Fruit fly (Drosophila melanogaster) whole organism, adult: ENCODE measurements around the gene Cyp313a2.
A peak's percentile ranks its signal among the peaks of the same experiment; 100 is the strongest.

Experiments used
- CG11617 ChIP-seq: fragments of 200-800 bp; sonication (Bioruptor generic); optimal IDR thresholded peaks from 2 replicates; lab custom pipeline; 2017; ENCODE audit warnings: mild to moderate bottlenecking, missing biosample characterization, missing genetic modification reagents, missing genetic modification characterization
- CG12768 ChIP-seq: fragments of 200-800 bp; sonication (Bioruptor generic); optimal IDR thresholded peaks from 2 replicates; lab custom pipeline; 2017; ENCODE audit warnings: missing biosample characterization, missing genetic modification characterization, mild to moderate bottlenecking, moderate library complexity, missing genetic modification reagents
- CG14711 ChIP-seq: fragments of 200-800 bp; sonication (Bioruptor generic); optimal IDR thresholded peaks from 2 replicates; lab custom pipeline; 2018; ENCODE audit warnings: missing biosample characterization, mild to moderate bottlenecking, missing genetic modification characterization, moderate library complexity
- CG1620 ChIP-seq: fragments of 200-800 bp; sonication (Bioruptor generic); optimal IDR thresholded peaks from 2 replicates; lab custom pipeline; 2016; ENCODE audit warnings: missing biosample characterization, missing genetic modification characterization
- CG33017 ChIP-seq: fragments of 200-800 bp; sonication (Bioruptor generic); optimal IDR thresholded peaks from 2 replicates; lab custom pipeline; 2018; ENCODE audit warnings: missing biosample characterization, mild to moderate bottlenecking, missing genetic modification characterization, moderate library complexity
- CG5204 ChIP-seq: fragments of 200-800 bp; sonication (Bioruptor generic); optimal IDR thresholded peaks from 2 replicates; lab custom pipeline; 2016; ENCODE audit warnings: missing biosample characterization, missing genetic modification characterization
- CG7045 ChIP-seq: fragments of 200-800 bp; sonication (Bioruptor generic); optimal IDR thresholded peaks from 2 replicates; lab custom pipeline; 2017; ENCODE audit warnings: missing biosample characterization, mild to moderate bottlenecking, missing genetic modification characterization
- CG7101 ChIP-seq: fragments of 200-800 bp; sonication (Bioruptor generic); optimal IDR thresholded peaks from 2 replicates; lab custom pipeline; 2018; ENCODE audit warnings: missing biosample characterization, mild to moderate bottlenecking, missing genetic modification characterization, moderate library complexity
- Clk ChIP-seq: fragments of 200-800 bp; sonication (Bioruptor generic); optimal IDR thresholded peaks from 2 replicates; lab custom pipeline; 2017; ENCODE audit warnings: missing biosample characterization, missing genetic modification characterization
- Crg-1 ChIP-seq: fragments of 200-800 bp; sonication (Bioruptor generic); optimal IDR thresholded peaks from 2 replicates; lab custom pipeline; 2016; ENCODE audit warnings: missing biosample characterization, missing genetic modification characterization
- Hr96 ChIP-seq: fragments of 200-800 bp; sonication (Bioruptor generic); optimal IDR thresholded peaks from 2 replicates; lab custom pipeline; 2016; ENCODE audit warnings: missing biosample characterization, missing genetic modification characterization
- Mnt ChIP-seq: fragments of 200-800 bp; sonication (Bioruptor generic); optimal IDR thresholded peaks from 2 replicates; lab custom pipeline; 2016; ENCODE audit warnings: missing biosample characterization, mild to moderate bottlenecking, missing genetic modification characterization
- bab1 ChIP-seq: fragments of 200-800 bp; sonication (Bioruptor generic); optimal IDR thresholded peaks from 3 replicates; lab custom pipeline; 2019; ENCODE audit warnings: missing biosample characterization, mild to moderate bottlenecking, missing genetic modification characterization, moderate library complexity
- cic ChIP-seq: fragments of 200-800 bp; sonication (Bioruptor generic); optimal IDR thresholded peaks from 2 replicates; lab custom pipeline; 2017; ENCODE audit warnings: missing biosample characterization, mild to moderate bottlenecking, missing genetic modification characterization, moderate library complexity
- cnc ChIP-seq, 2 experiments: fragments of >200 bp; optimal IDR thresholded peaks; 2 replicates each; lab custom pipeline; 2017
- kay ChIP-seq: fragments of 200-800 bp; sonication (Bioruptor generic); peaks from one replicate; lab custom pipeline; 2016; ENCODE audit warnings: missing biosample characterization, missing genetic modification characterization, borderline replicate concordance
- ovo ChIP-seq: fragments of 200-800 bp; sonication (Bioruptor generic); optimal IDR thresholded peaks from 2 replicates; lab custom pipeline; 2016; ENCODE audit warnings: missing biosample characterization, missing genetic modification characterization
- pad ChIP-seq: fragments of 200-800 bp; sonication (Bioruptor generic); optimal IDR thresholded peaks from 3 replicates; lab custom pipeline; 2017; ENCODE audit warnings: missing biosample characterization, missing genetic modification characterization, mild to moderate bottlenecking, moderate library complexity, missing genetic modification reagents
- tj ChIP-seq: fragments of 200-800 bp; sonication (Bioruptor generic); optimal IDR thresholded peaks from 3 replicates; lab custom pipeline; 2017; ENCODE audit warnings: missing biosample characterization, mild to moderate bottlenecking, missing genetic modification characterization, moderate library complexity
- toe ChIP-seq: fragments of 200-800 bp; sonication (Bioruptor generic); optimal IDR thresholded peaks from 2 replicates; lab custom pipeline; 2016; ENCODE audit warnings: missing biosample characterization, missing genetic modification characterization

Cyp313a2 gene

dm6 chr3R:12221366-12221916 lies 15.3 kb downstream of the Cyp313a2 start, which contains the start of gene CG4860:
Gene CG4860 (minus strand): TSS chr3R:12221464.
- peak; percentile 83 for TF ChIP-seq CG1620 (GFP tag; lab: Kevin White, UChicago)
- peak; percentile 86 for TF ChIP-seq CG12768 (GFP tag; lab: Kevin White, UChicago)
- peak; percentile 93 for TF ChIP-seq toe (GFP tag; lab: Kevin White, UChicago)
- peak; percentile 83 for TF ChIP-seq Mnt (GFP tag; lab: Kevin White, UChicago)
- peak; percentile 54 for TF ChIP-seq tj (GFP tag; lab: Kevin White, UChicago)
- TF ChIP-seq CG33017 (tag; lab: Kevin White, UChicago) = peak; percentile 93
- TF ChIP-seq bab1 = peak; percentile 90
- TF ChIP-seq cnc (optimal IDR thresholded peaks at IDR 0.05; lab: Kevin White, UChicago) = no peak
- peak; percentile 86 for TF ChIP-seq CG11617 (GFP tag; lab: Kevin White, UChicago)
- TF ChIP-seq CG5204 = peak; percentile 85
- TF ChIP-seq CG7045 (GFP tag; lab: Kevin White, UChicago) = peak; percentile 86
- peak; percentile 60 for TF ChIP-seq ovo (GFP tag; lab: Kevin White, UChicago)
- peak; percentile 75 for TF ChIP-seq Clk
- TF ChIP-seq CG14711 (tag; lab: Kevin White, UChicago) = peak; percentile 87
- peak; percentile 94 for TF ChIP-seq CG7101 (tag; lab: Kevin White, UChicago)
- TF ChIP-seq Crg-1 (GFP tag; lab: Kevin White, UChicago) = peak; percentile 78
- TF ChIP-seq cic (GFP tag; lab: Kevin White, UChicago) = peak; percentile 34
- TF ChIP-seq Hr96 (GFP tag; lab: Kevin White, UChicago) = peak; percentile 85
- TF ChIP-seq pad = peak; percentile 75
- TF ChIP-seq kay (GFP tag; lab: Kevin White, UChicago) = peak; percentile 97

- no peak for TF ChIP-seq Clk
- TF ChIP-seq kay (GFP tag; lab: Kevin White, UChicago) = peak; percentile 71
- TF ChIP-seq CG33017 (tag; lab: Kevin White, UChicago) = no peak
- TF ChIP-seq CG7045 (GFP tag; lab: Kevin White, UChicago) = no peak
- TF ChIP-seq pad = no peak
- no peak for TF ChIP-seq CG14711 (tag; lab: Kevin White, UChicago)
- no peak for TF ChIP-seq bab1
- TF ChIP-seq CG11617 (GFP tag; lab: Kevin White, UChicago) = no peak
Observed at dm6 chr3R:12219497-12219896, 17.2 kb downstream of the Cyp313a2 start, which contains the start of gene Cog1. Gene Cog1 (minus strand): TSS chr3R:12219686.

dm6 chr3R:12214201-12214600 lies 22.5 kb downstream of the Cyp313a2 start, which contains the start of gene CG14742:
Gene CG14742 (plus strand): TSS chr3R:12214501.
- TF ChIP-seq CG11617 (GFP tag; lab: Kevin White, UChicago) (peak; percentile 20), bab1 (no peak)

- TF ChIP-seq CG7101 (tag; lab: Kevin White, UChicago) (no peak), CG33017 (tag; lab: Kevin White, UChicago) (no peak), toe (GFP tag; lab: Kevin White, UChicago) (no peak), cnc (optimal IDR thresholded peaks at IDR 0.05; lab: Kevin White, UChicago) (no peak), ovo (GFP tag; lab: Kevin White, UChicago) (no peak), pad (no peak), Hr96 (GFP tag; lab: Kevin White, UChicago) (no peak), kay (GFP tag; lab: Kevin White, UChicago) (no peak), CG11617 (GFP tag; lab: Kevin White, UChicago) (no peak)
Observed at dm6 chr3R:12211552-12211951, 25.2 kb downstream of the Cyp313a2 start.

dm6 chr3R:12210260-12210659 lies 26.4 kb downstream of the Cyp313a2 start, which contains the start of gene CG4830:
Gene CG4830 (minus strand): TSS chr3R:12210360.
- TF ChIP-seq kay (GFP tag; lab: Kevin White, UChicago) (no peak), CG14711 (tag; lab: Kevin White, UChicago) (no peak), CG1620 (GFP tag; lab: Kevin White, UChicago) (no peak), toe (GFP tag; lab: Kevin White, UChicago) (no peak), CG33017 (tag; lab: Kevin White, UChicago) (no peak), CG11617 (GFP tag; lab: Kevin White, UChicago) (no peak), CG7101 (tag; lab: Kevin White, UChicago) (no peak), ovo (GFP tag; lab: Kevin White, UChicago) (no peak), CG12768 (GFP tag; lab: Kevin White, UChicago) (no peak), Mnt (GFP tag; lab: Kevin White, UChicago) (no peak), cnc (optimal IDR thresholded peaks at IDR 0.05; lab: Kevin White, UChicago) (no peak)

DNA sequence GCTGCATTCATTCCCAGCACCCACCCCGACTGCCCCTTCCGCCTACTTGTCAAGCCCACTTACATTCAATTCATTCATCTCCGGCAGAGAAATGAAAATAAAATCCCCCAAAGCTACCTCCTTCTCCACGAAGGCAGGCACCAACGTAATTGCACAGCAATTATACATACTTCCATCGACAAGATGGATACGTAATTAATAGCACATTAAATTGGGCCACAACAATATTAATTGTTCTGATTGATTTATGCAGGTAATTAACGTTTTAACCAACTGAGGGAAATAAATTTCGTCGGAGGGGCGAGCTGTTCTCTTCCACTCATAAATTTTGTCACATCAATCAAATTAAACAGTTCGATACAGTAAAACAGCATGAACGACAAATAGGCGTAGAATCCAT lies 39.1 kb downstream of the Cyp313a2 start, which contains the start of gene Adk1:
Adk1 (plus strand) TSS at position 301 of the 400 bp plus-strand sequence.
- no peak for TF ChIP-seq CG5204
- TF ChIP-seq CG14711 (tag; lab: Kevin White, UChicago) = no peak
- no peak for TF ChIP-seq toe (GFP tag; lab: Kevin White, UChicago)
- TF ChIP-seq bab1 = no peak
- TF ChIP-seq CG33017 (tag; lab: Kevin White, UChicago) = no peak
- no peak for TF ChIP-seq pad
- TF ChIP-seq CG7101 (tag; lab: Kevin White, UChicago) = no peak
- no peak for TF ChIP-seq Clk
- no peak for TF ChIP-seq kay (GFP tag; lab: Kevin White, UChicago)
- no peak for TF ChIP-seq Crg-1 (GFP tag; lab: Kevin White, UChicago)
- TF ChIP-seq CG1620 (GFP tag; lab: Kevin White, UChicago) = no peak
- TF ChIP-seq Hr96 (GFP tag; lab: Kevin White, UChicago) = no peak
- no peak for TF ChIP-seq cnc (optimal IDR thresholded peaks at IDR 0.05; lab: Kevin White, UChicago)
- no peak for TF ChIP-seq cic (GFP tag; lab: Kevin White, UChicago)
- TF ChIP-seq ovo (GFP tag; lab: Kevin White, UChicago) = no peak
